Worm (Caenorhabditis elegans) whole organism, L2 larva: ENCODE results near the gene R08A2.9.

ENCODE experiments used
- blmp-1 ChIP-seq: sonication (generic microtip); optimal IDR thresholded peaks from 2 replicates; lab custom pipeline; 2017; ENCODE audit warnings: missing genetic modification characterization, mild to moderate bottlenecking, missing compliant biosample characterization, antibody characterized with exemption, moderate library complexity; ENCODE audit not compliant: insufficient read depth
- nhr-10 ChIP-seq: sonication (generic microtip); optimal IDR thresholded peaks from 2 replicates; lab custom pipeline; 2017; ENCODE audit warnings: missing biosample characterization, missing genetic modification characterization
- nhr-237 ChIP-seq: fragments of 150-350 bp; optimal IDR thresholded peaks from 2 replicates; lab custom pipeline; 2014; ENCODE audit warnings: missing biosample characterization, missing genetic modification characterization

- no peak for TF ChIP-seq nhr-237 (tag; lab: Kevin White, UChicago)
- no peak for TF ChIP-seq nhr-10
- TF ChIP-seq blmp-1: no peak
Observed at ce11 chrV:14729343-14729742, 21.3 kb downstream of the R08A2.9 start, which contains the start of gene oig-3.
